Worm (Caenorhabditis elegans) whole organism, L2 larva: ENCODE measurements around the gene F55B12.10.

ENCODE experiments used
- R02D3.7 ChIP-seq: fragments of 150-350 bp; optimal IDR thresholded peaks from 2 replicates; lab custom pipeline; 2014; ENCODE audit warnings: missing biosample characterization, missing genetic modification characterization
- alr-1 ChIP-seq: fragments of 150-350 bp; optimal IDR thresholded peaks from 2 replicates; lab custom pipeline; 2014; ENCODE audit warnings: missing biosample characterization, missing genetic modification characterization
- crh-2 ChIP-seq: sonication (generic microtip); optimal IDR thresholded peaks from 2 replicates; lab custom pipeline; 2017; ENCODE audit warnings: missing biosample characterization, missing genetic modification characterization
- egl-27 ChIP-seq: sonication (generic microtip); optimal IDR thresholded peaks from 3 replicates; lab custom pipeline; 2017; ENCODE audit warnings: missing biosample characterization, missing genetic modification reagents, missing genetic modification characterization
- elt-1 ChIP-seq: fragments of 150-350 bp; optimal IDR thresholded peaks from 2 replicates; lab custom pipeline; 2014; ENCODE audit warnings: missing biosample characterization, missing genetic modification characterization
- fos-1 ChIP-seq: fragments of 150-350 bp; optimal IDR thresholded peaks from 2 replicates; lab custom pipeline; 2014; ENCODE audit warnings: missing biosample characterization, missing genetic modification characterization
- lsy-2 ChIP-seq, 2 experiments: fragments of 150-350 bp in 1 of 2; sonication (generic microtip) in 1 of 2; optimal IDR thresholded peaks; 2 replicates each; lab custom pipeline; 2014 to 2017; ENCODE audit warnings: missing biosample characterization in 2 of 2, missing genetic modification characterization in 2 of 2
- nhr-11 ChIP-seq: fragments of 150-350 bp; optimal IDR thresholded peaks from 2 replicates; lab custom pipeline; 2014; ENCODE audit warnings: missing biosample characterization, missing genetic modification characterization
- nhr-21 ChIP-seq: fragments of 150-350 bp; optimal IDR thresholded peaks from 2 replicates; lab custom pipeline; 2014; ENCODE audit warnings: missing biosample characterization, missing genetic modification characterization
- nhr-6 ChIP-seq: fragments of 150-350 bp; optimal IDR thresholded peaks from 2 replicates; lab custom pipeline; 2014; ENCODE audit warnings: missing biosample characterization, missing genetic modification characterization
- sma-9 ChIP-seq, 2 experiments: fragments of 150-350 bp in 1 of 2; sonication (generic microtip) in 1 of 2; optimal IDR thresholded peaks; 2 replicates each; lab custom pipeline; 2014 to 2016; ENCODE audit warnings: missing genetic modification characterization in 2 of 2, mild to moderate bottlenecking in 1 of 2, missing biosample characterization in 1 of 2, missing compliant biosample characterization in 1 of 2, missing genetic modification reagents in 1 of 2, moderate library complexity in 1 of 2
- snpc-4 ChIP-seq: fragments of 150-350 bp; optimal IDR thresholded peaks from 2 replicates; lab custom pipeline; 2014; ENCODE audit warnings: missing biosample characterization, missing genetic modification characterization
- unc-39 ChIP-seq: fragments of 150-350 bp; optimal IDR thresholded peaks from 2 replicates; lab custom pipeline; 2014; ENCODE audit warnings: missing biosample characterization, missing genetic modification characterization
- ztf-11 ChIP-seq: sonication (generic microtip); optimal IDR thresholded peaks from 2 replicates; lab custom pipeline; 2017; ENCODE audit warnings: missing biosample characterization, missing genetic modification characterization

ce11 chrV:13848379-13848778, 8.8 kb downstream of the F55B12.10 start, which contains the start of gene srx-133:
- TF ChIP-seq nhr-6 (tag; lab: Kevin White, UChicago), result no peak
- TF ChIP-seq lsy-2 (tag; optimal IDR thresholded peaks at IDR 0.05; lab: Kevin White, UChicago), result no peak
- TF ChIP-seq nhr-21, result no peak
- TF ChIP-seq sma-9 (GFP tag; optimal IDR thresholded peaks at IDR 0.05; lab: Kevin White, UChicago), result no peak
- no peak for TF ChIP-seq sma-9 (tag; optimal IDR thresholded peaks at IDR 0.05; lab: Kevin White, UChicago)
- no peak for TF ChIP-seq alr-1 (tag; lab: Kevin White, UChicago)
- TF ChIP-seq snpc-4 (tag; lab: Kevin White, UChicago), result no peak
- no peak for TF ChIP-seq elt-1 (tag; lab: Kevin White, UChicago)
- no peak for TF ChIP-seq unc-39
- no peak for TF ChIP-seq nhr-11 (tag; lab: Kevin White, UChicago)
- no peak for TF ChIP-seq ztf-11 (tag; lab: Kevin White, UChicago)
- TF ChIP-seq egl-27 (tag; lab: Kevin White, UChicago), result no peak
- TF ChIP-seq fos-1 (tag; lab: Kevin White, UChicago), result no peak
- TF ChIP-seq R02D3.7, result no peak
- TF ChIP-seq crh-2 (tag; lab: Kevin White, UChicago), result no peak
